Fruit fly (Drosophila melanogaster) Kc167 (cell line): Measurements from ENCODE around the gene CG1578.

ENCODE experiments used
- Myc ChIP-seq: fragments of >200 bp; optimal IDR thresholded peaks from 2 replicates; lab custom pipeline; 2017; ENCODE audit warnings: missing external identifiers
- Sin3A ChIP-seq: fragments of >200 bp; optimal IDR thresholded peaks from 2 replicates; lab custom pipeline; 2018; ENCODE audit warnings: missing external identifiers
- h ChIP-seq: fragments of >200 bp; optimal IDR thresholded peaks from 3 replicates; lab custom pipeline; 2018; ENCODE audit warnings: missing external identifiers
- insv ChIP-seq: fragments of >200 bp; optimal IDR thresholded peaks from 3 replicates; lab custom pipeline; 2018; ENCODE audit warnings: missing external identifiers
- psq ChIP-seq: fragments of >200 bp; optimal IDR thresholded peaks from 2 replicates; lab custom pipeline; 2017; ENCODE audit warnings: missing external identifiers
- ttk ChIP-seq: sonication (Bioruptor generic); optimal IDR thresholded peaks from 2 replicates; lab custom pipeline; 2017; ENCODE audit warnings: missing external identifiers

Gene CG1578

DNA sequence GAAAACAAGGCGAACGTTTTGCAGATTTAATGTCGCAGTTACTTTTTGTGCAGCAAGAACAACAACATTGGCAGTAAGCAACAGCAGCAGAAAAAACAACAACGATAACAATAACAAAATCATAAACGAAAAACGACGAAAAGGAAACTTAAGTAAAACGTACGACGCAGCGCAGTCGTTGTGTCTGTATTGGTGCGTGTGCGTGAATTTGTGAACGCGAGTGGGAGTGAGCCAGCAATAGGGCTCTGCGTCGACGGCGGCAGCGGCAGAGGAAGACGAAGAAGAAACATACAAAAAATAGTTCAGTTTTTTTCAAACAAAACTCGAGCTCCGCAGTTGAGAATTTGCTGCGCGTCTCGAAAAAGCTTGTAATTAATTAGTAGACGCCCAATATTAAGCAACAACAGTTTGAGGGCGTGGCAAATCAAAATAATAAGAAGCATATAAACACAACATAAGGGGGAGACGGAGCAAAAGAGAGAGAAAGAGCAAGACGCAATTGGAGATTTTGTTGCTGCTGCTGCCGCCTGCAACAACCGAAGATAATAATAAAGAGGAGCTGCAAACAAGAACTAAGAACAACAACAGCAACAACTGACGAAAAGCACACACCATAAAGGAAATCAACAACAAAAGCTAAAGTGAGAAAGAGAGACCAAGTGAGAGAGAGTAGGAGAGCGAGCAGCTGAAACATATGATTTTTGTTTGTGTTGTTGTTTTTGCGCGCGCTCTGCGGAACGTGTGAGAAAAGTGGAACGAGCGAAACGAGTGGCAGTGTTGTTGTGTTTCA lies 1.0 kb upstream of the CG1578 start:
- TF ChIP-seq ttk (lab: Kevin White, UChicago) (no peak), psq (lab: Kevin White, UChicago) (peak; percentile 29)

- TF ChIP-seq Myc (lab: Kevin White, UChicago), result no peak
- TF ChIP-seq ttk (lab: Kevin White, UChicago), result no peak
- no peak for TF ChIP-seq Sin3A (lab: Kevin White, UChicago)
- no peak for TF ChIP-seq insv
Observed at dm6 chrX:11815356-11816270, 738 bp downstream of the CG1578 start.

- TF ChIP-seq psq (lab: Kevin White, UChicago) (no peak), h (lab: Kevin White, UChicago) (no peak), Myc (lab: Kevin White, UChicago) (no peak), ttk (lab: Kevin White, UChicago) (no peak)
Observed at dm6 chrX:11813721-11814161, 2.6 kb downstream of the CG1578 start.

dm6 chrX:11812828-11813227 lies 3.5 kb downstream of the CG1578 start:
- TF ChIP-seq h (lab: Kevin White, UChicago), result no peak
- no peak for TF ChIP-seq insv
- no peak for TF ChIP-seq ttk (lab: Kevin White, UChicago)
- no peak for TF ChIP-seq Myc (lab: Kevin White, UChicago)
- no peak for TF ChIP-seq psq (lab: Kevin White, UChicago)

DNA sequence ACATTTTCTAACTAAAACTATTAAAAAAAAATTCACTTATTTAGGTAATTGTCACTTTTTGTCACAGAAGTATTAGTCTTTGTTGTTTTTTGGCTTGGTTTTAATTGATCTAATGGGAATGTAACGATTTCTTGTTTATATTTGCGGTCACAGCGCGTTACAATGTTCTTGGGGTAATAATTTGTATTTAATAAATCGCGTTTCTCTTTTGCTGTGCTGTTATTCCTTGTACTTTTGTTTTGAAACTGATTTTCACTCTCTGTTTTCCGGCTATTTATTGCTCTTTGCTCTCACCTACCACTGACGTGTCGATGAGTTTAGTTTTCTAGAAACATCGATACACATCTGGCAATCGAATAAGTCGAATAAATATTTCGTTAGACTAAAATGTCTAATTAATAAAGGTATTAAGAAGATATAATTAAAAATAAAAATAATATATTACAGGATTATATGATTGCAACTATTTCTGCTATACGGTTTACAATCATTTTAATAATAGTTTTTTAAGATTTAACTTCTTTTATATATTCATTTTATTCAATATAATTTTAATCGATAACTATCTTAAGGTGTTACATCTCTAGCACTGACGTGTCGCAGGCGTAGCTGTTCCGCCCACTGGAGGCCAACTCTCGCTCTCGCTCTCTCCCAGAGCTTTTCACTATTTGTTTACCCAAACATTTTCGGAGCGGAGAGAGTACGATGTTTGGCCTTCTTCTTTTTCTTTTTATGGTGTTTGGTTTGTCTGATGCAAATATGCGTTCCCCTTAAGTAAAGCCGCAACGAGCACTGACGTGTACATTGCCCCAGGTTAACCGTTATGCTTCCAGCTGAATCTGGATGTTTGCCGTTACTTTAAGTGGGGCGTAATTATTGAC lies 9.2 kb downstream of the CG1578 start, which contains the start of gene Hsc70-3:
Gene Hsc70-3, minus strand, starts transcription at position 251 of the 881 bp plus-strand sequence.
- TF ChIP-seq psq (lab: Kevin White, UChicago), result peak; percentile 95
- no peak for TF ChIP-seq Myc (lab: Kevin White, UChicago)

dm6 chrX:11806196-11806595 lies 10.2 kb downstream of the CG1578 start:
- TF ChIP-seq Myc (lab: Kevin White, UChicago), result no peak
- no peak for TF ChIP-seq ttk (lab: Kevin White, UChicago)
- TF ChIP-seq Sin3A (lab: Kevin White, UChicago), result no peak
- TF ChIP-seq insv, result no peak
- TF ChIP-seq h (lab: Kevin White, UChicago), result no peak
- TF ChIP-seq psq (lab: Kevin White, UChicago), result no peak

DNA sequence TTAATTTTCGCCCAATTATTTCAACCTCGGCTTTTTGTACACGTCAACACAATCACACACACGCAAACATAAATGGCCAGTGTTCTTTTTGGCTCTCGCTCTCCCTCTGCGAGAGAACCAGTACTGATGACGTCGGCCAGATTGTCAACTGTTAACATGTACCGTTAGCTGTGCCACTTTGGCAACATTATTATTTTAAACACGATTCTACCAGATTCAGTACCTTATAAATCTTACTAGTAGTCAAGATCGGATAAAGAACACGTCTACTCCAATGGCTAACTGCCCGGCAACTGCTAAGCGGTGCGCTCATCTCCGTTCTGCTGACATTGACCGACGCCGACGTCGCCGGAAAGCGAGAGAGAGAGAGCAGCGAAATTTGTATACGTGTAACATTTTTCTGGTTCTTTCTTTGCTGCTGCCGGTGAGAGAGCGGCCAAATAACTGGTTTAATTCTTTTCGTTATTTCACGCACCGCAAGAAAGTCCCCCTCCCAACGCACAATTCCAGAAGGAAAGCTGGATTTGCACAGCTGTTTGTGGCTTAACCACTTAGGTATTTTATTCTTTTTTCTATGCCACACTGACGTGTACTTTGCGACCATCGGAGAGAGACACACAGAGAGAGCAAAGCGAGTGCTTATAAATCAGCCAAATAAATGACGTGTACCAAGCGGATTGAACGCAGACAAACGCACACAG lies 11.1 kb downstream of the CG1578 start:
- TF ChIP-seq ttk (lab: Kevin White, UChicago), result no peak
- no peak for TF ChIP-seq psq (lab: Kevin White, UChicago)
- no peak for TF ChIP-seq Sin3A (lab: Kevin White, UChicago)
- TF ChIP-seq insv, result no peak
- TF ChIP-seq h (lab: Kevin White, UChicago), result no peak
- TF ChIP-seq Myc (lab: Kevin White, UChicago), result no peak

dm6 chrX:11799931-11800330 lies 16.4 kb downstream of the CG1578 start:
- TF ChIP-seq Myc (lab: Kevin White, UChicago) (no peak), ttk (lab: Kevin White, UChicago) (no peak), Sin3A (lab: Kevin White, UChicago) (no peak), h (lab: Kevin White, UChicago) (no peak), insv (no peak), psq (lab: Kevin White, UChicago) (no peak)

DNA sequence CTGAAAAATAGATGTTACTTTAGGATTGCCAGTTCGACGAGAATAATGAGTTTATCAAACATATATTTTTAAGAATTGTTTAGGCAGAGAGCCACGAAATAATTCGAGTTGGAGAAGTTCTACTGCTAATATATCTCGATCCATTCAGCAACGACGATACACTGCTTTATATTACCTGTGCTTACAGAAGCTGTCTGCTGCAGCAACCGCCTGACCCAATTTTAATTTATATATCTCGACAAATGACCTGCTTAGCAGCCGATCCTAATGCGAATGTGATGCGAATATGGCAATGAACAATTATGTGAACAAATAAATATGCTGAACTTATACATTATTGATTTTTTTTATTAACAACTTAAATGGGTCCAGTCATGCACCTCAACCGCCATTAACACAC lies 17.8 kb downstream of the CG1578 start:
- no peak for TF ChIP-seq Myc (lab: Kevin White, UChicago)

dm6 chrX:11796925-11797324 lies 19.4 kb downstream of the CG1578 start:
- no peak for TF ChIP-seq h (lab: Kevin White, UChicago)
- TF ChIP-seq insv, result no peak
- no peak for TF ChIP-seq Sin3A (lab: Kevin White, UChicago)
- TF ChIP-seq psq (lab: Kevin White, UChicago), result no peak
- TF ChIP-seq ttk (lab: Kevin White, UChicago), result no peak
- no peak for TF ChIP-seq Myc (lab: Kevin White, UChicago)

DNA sequence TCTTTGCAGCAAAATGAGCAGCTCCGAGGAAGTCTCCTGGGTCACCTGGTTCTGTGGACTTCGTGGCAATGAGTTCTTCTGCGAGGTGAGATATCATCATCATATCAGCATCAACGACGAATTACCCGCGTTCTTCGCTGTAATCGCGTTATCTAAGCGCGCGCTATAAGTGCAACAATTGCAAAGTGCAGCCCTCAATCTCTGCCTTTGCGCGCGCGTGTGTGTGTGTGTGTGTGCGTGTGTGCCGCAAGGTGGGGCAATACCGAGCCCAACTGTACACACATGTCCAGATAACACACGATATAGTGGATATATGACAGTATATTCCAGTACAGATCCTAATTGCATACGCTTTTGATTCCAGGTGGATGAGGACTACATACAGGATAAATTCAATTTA lies 22.9 kb downstream of the CG1578 start:
- TF ChIP-seq h (lab: Kevin White, UChicago), result no peak
- no peak for TF ChIP-seq ttk (lab: Kevin White, UChicago)
- no peak for TF ChIP-seq insv
- no peak for TF ChIP-seq psq (lab: Kevin White, UChicago)
- TF ChIP-seq Myc (lab: Kevin White, UChicago), result no peak
- no peak for TF ChIP-seq Sin3A (lab: Kevin White, UChicago)
